Worm (Caenorhabditis elegans) whole organism, mixed stage, embryonic: ENCODE data around the gene srd-42.

Experiments used
- blmp-1 ChIP-seq: fragments of 150-350 bp; optimal IDR thresholded peaks from 2 replicates; lab custom pipeline; 2014; ENCODE audit warnings: missing biosample characterization, missing genetic modification characterization
- unc-39 ChIP-seq: fragments of 150-350 bp; optimal IDR thresholded peaks from 2 replicates; lab custom pipeline; 2014; ENCODE audit warnings: missing biosample characterization, missing genetic modification characterization
- ztf-11 ChIP-seq: fragments of 150-350 bp; optimal IDR thresholded peaks from 2 replicates; lab custom pipeline; 2014; ENCODE audit warnings: missing biosample characterization, missing genetic modification characterization

ce11 chrX:13274102-13274501 is 29.2 kb downstream of the srd-42 start, which contains the start of gene cyp-14A3:
- TF ChIP-seq blmp-1 (tag; lab: Kevin White, UChicago) (no peak), ztf-11 (tag; lab: Kevin White, UChicago) (no peak), unc-39 (no peak)
